Fruit fly (Drosophila melanogaster) whole organism, embryonic: ENCODE results near the gene Atg12.
A peak's percentile ranks its signal among the peaks of the same experiment; 100 is the strongest.

Source experiments
- Antp ChIP-seq: fragments of 200-800 bp; sonication (Bioruptor generic); optimal IDR thresholded peaks from 3 replicates; lab custom pipeline; 2016; ENCODE audit warnings: missing biosample characterization, missing genetic modification characterization
- C15 ChIP-seq: fragments of 200-800 bp; sonication (Bioruptor generic); IDR thresholded peaks from 3 replicates; pipeline ENCODE4 v1.3.6; 2022; ENCODE audit warnings: missing biosample characterization, missing genetic modification characterization
- CG10321 ChIP-seq: fragments of 200-800 bp; sonication (Bioruptor generic); IDR thresholded peaks from 2 replicates; pipeline ENCODE4 v1.3.6; 2022; ENCODE audit warnings: missing biosample characterization, missing genetic modification characterization
- CG11085 ChIP-seq: fragments of 200-800 bp; sonication (Bioruptor generic); IDR thresholded peaks from 2 replicates; pipeline ENCODE4 v1.3.6; 2022; ENCODE audit warnings: missing biosample characterization, missing genetic modification characterization
- CG11398 ChIP-seq: fragments of 200-800 bp; sonication (Bioruptor generic); optimal IDR thresholded peaks from 2 replicates; lab custom pipeline; 2016; ENCODE audit warnings: missing biosample characterization, missing genetic modification characterization
- CG11504 ChIP-seq: fragments of 200-800 bp; sonication (Bioruptor generic); optimal IDR thresholded peaks from 3 replicates; lab custom pipeline; 2019; ENCODE audit warnings: missing biosample characterization, mild to moderate bottlenecking, missing genetic modification characterization, moderate library complexity
- CG11695 ChIP-seq: fragments of 200-800 bp; sonication (Bioruptor generic); IDR thresholded peaks from 3 replicates; pipeline ENCODE4 v1.3.6; 2022; ENCODE audit warnings: missing biosample characterization, missing genetic modification characterization
- CG12299 ChIP-seq: fragments of 200-800 bp; sonication (Bioruptor generic); optimal IDR thresholded peaks from 2 replicates; lab custom pipeline; 2018; ENCODE audit warnings: missing biosample characterization, mild to moderate bottlenecking, missing genetic modification characterization
- CG13296 ChIP-seq: fragments of 200-800 bp; sonication (Bioruptor generic); optimal IDR thresholded peaks from 3 replicates; lab custom pipeline; 2018; ENCODE audit warnings: missing biosample characterization, mild to moderate bottlenecking, missing genetic modification characterization
- CG14441 ChIP-seq: fragments of 200-800 bp; sonication (Bioruptor generic); IDR thresholded peaks from 2 replicates; pipeline ENCODE4 v1.3.6; 2022; ENCODE audit warnings: missing biosample characterization, missing genetic modification characterization
- CG14667 ChIP-seq: fragments of 200-800 bp; sonication (Bioruptor generic); IDR thresholded peaks from 2 replicates; pipeline ENCODE4 v1.3.6; 2022; ENCODE audit warnings: missing biosample characterization, missing genetic modification characterization
- CG16779 ChIP-seq: fragments of 200-800 bp; sonication (Bioruptor generic); IDR thresholded peaks from 2 replicates; pipeline ENCODE4 v1.3.6; 2022; ENCODE audit warnings: missing biosample characterization, missing genetic modification characterization
- CG16863 ChIP-seq: fragments of 200-800 bp; sonication (Bioruptor generic); optimal IDR thresholded peaks from 3 replicates; lab custom pipeline; 2016; ENCODE audit warnings: missing biosample characterization, missing genetic modification characterization
- CG1792 ChIP-seq: fragments of 200-800 bp; sonication (Bioruptor generic); optimal IDR thresholded peaks from 2 replicates; lab custom pipeline; 2016; ENCODE audit warnings: missing biosample characterization, missing genetic modification characterization
- CG18476 ChIP-seq: fragments of 200-800 bp; sonication (Bioruptor generic); optimal IDR thresholded peaks from 2 replicates; lab custom pipeline; 2016; ENCODE audit warnings: missing biosample characterization, mild to moderate bottlenecking, missing genetic modification characterization
- CG30431 ChIP-seq: fragments of 200-800 bp; sonication (Bioruptor generic); optimal IDR thresholded peaks from 2 replicates; lab custom pipeline; 2017; ENCODE audit warnings: missing biosample characterization, missing genetic modification characterization
- CG4617 ChIP-seq: fragments of 200-800 bp; sonication (Bioruptor generic); optimal IDR thresholded peaks from 3 replicates; lab custom pipeline; 2016; ENCODE audit warnings: missing biosample characterization, missing genetic modification characterization, borderline replicate concordance
- CG5953 ChIP-seq: fragments of 200-800 bp; sonication (Bioruptor generic); IDR thresholded peaks from 2 replicates; pipeline ENCODE4 v1.3.6; 2022; ENCODE audit warnings: missing biosample characterization, missing genetic modification characterization
- CG6854 ChIP-seq: fragments of 200-800 bp; sonication (Bioruptor generic); optimal IDR thresholded peaks from 3 replicates; lab custom pipeline; 2017; ENCODE audit warnings: missing biosample characterization, mild to moderate bottlenecking, missing genetic modification characterization
- CG7271 ChIP-seq: fragments of 200-800 bp; sonication (Bioruptor generic); optimal IDR thresholded peaks from 2 replicates; lab custom pipeline; 2018; ENCODE audit warnings: missing biosample characterization, mild to moderate bottlenecking, missing genetic modification characterization, moderate library complexity
- CG7928 ChIP-seq: fragments of 200-800 bp; sonication (Bioruptor generic); optimal IDR thresholded peaks from 2 replicates; lab custom pipeline; 2017; ENCODE audit warnings: missing biosample characterization, mild to moderate bottlenecking, missing genetic modification characterization
- CG8089 ChIP-seq: fragments of 200-800 bp; sonication (Bioruptor generic); optimal IDR thresholded peaks from 3 replicates; lab custom pipeline; 2016; ENCODE audit warnings: missing biosample characterization, missing genetic modification characterization
- CG8765 ChIP-seq: fragments of 200-800 bp; sonication (Bioruptor generic); IDR thresholded peaks from 2 replicates; pipeline ENCODE4 v1.3.6; 2022; ENCODE audit warnings: missing biosample characterization, missing genetic modification characterization
- CG9437 ChIP-seq: fragments of 200-800 bp; sonication (Bioruptor generic); optimal IDR thresholded peaks from 2 replicates; lab custom pipeline; 2018; ENCODE audit warnings: missing biosample characterization, mild to moderate bottlenecking, missing genetic modification characterization
- Camta ChIP-seq: fragments of 200-800 bp; sonication (Bioruptor generic); optimal IDR thresholded peaks from 2 replicates; lab custom pipeline; 2016; ENCODE audit warnings: missing biosample characterization, missing genetic modification characterization
- Dbx ChIP-seq: fragments of 200-800 bp; sonication (Bioruptor generic); IDR thresholded peaks from 3 replicates; pipeline ENCODE4 v1.3.6; 2022; ENCODE audit warnings: missing biosample characterization, missing genetic modification characterization
- GATAe ChIP-seq: fragments of 200-800 bp; sonication (Bioruptor generic); conservative IDR thresholded peaks from 2 replicates; pipeline ENCODE4 v1.3.6; 2022; ENCODE audit warnings: missing biosample characterization, missing genetic modification characterization
- Lpt ChIP-seq: fragments of >200 bp; optimal IDR thresholded peaks from 2 replicates; lab custom pipeline; 2018; ENCODE audit warnings: missing biosample characterization, missing genetic modification characterization
- Mad ChIP-seq: fragments of 200-800 bp; sonication (Bioruptor generic); optimal IDR thresholded peaks from 2 replicates; lab custom pipeline; 2016; ENCODE audit warnings: missing biosample characterization, missing genetic modification characterization
- Mes4 ChIP-seq: fragments of 200-800 bp; sonication (Bioruptor generic); optimal IDR thresholded peaks from 2 replicates; lab custom pipeline; 2016; ENCODE audit warnings: missing biosample characterization, missing genetic modification characterization
- PHDP ChIP-seq: fragments of 200-800 bp; sonication (Bioruptor generic); optimal IDR thresholded peaks from 3 replicates; lab custom pipeline; 2018; ENCODE audit warnings: missing biosample characterization, mild to moderate bottlenecking, missing genetic modification characterization, moderate library complexity
- Ravus ChIP-seq: fragments of 200-800 bp; sonication (Bioruptor generic); IDR thresholded peaks from 2 replicates; pipeline ENCODE4 v1.3.6; 2022; ENCODE audit warnings: missing biosample characterization, missing genetic modification characterization
- Rfx ChIP-seq: fragments of 200-800 bp; sonication (Bioruptor generic); IDR thresholded peaks from 2 replicates; pipeline ENCODE4 v1.3.6; 2022; ENCODE audit warnings: missing biosample characterization, missing genetic modification characterization
- Six4 ChIP-seq: fragments of 200-800 bp; sonication (Bioruptor generic); optimal IDR thresholded peaks from 2 replicates; lab custom pipeline; 2016; ENCODE audit warnings: missing biosample characterization, missing genetic modification characterization
- ab ChIP-seq: fragments of 200-800 bp; sonication (Bioruptor generic); optimal IDR thresholded peaks from 2 replicates; lab custom pipeline; 2016; ENCODE audit warnings: missing biosample characterization, missing genetic modification characterization
- chn ChIP-seq: fragments of 200-800 bp; sonication (Bioruptor generic); optimal IDR thresholded peaks from 2 replicates; lab custom pipeline; 2016; ENCODE audit warnings: missing biosample characterization, missing genetic modification characterization
- croc ChIP-seq: fragments of 200-800 bp; sonication (Bioruptor generic); conservative IDR thresholded peaks from 3 replicates; pipeline ENCODE4 v1.3.6; 2022; ENCODE audit warnings: missing biosample characterization, missing genetic modification characterization
- da ChIP-seq: fragments of 200-800 bp; sonication (Bioruptor generic); optimal IDR thresholded peaks from 2 replicates; lab custom pipeline; 2016; ENCODE audit warnings: missing biosample characterization, missing genetic modification characterization
- danr ChIP-seq: fragments of 200-800 bp; sonication (Bioruptor generic); IDR thresholded peaks from 2 replicates; pipeline ENCODE4 v1.3.6; 2022; ENCODE audit warnings: missing biosample characterization, missing genetic modification characterization
- dpn ChIP-seq, 2 experiments: fragments of 200-800 bp; sonication (Bioruptor generic); optimal IDR thresholded peaks; 3 replicates each; lab custom pipeline; 2016; ENCODE audit warnings: missing biosample characterization in 2 of 2, missing genetic modification characterization in 2 of 2
- exex ChIP-seq: fragments of 200-800 bp; sonication (Bioruptor generic); optimal IDR thresholded peaks from 4 replicates; lab custom pipeline; 2018; ENCODE audit warnings: missing biosample characterization, mild to moderate bottlenecking, missing genetic modification characterization, moderate library complexity
- eyg ChIP-seq: fragments of 200-800 bp; sonication (Bioruptor generic); optimal IDR thresholded peaks from 3 replicates; lab custom pipeline; 2016; ENCODE audit warnings: missing biosample characterization, missing genetic modification characterization
- jing ChIP-seq: fragments of 200-800 bp; sonication (Bioruptor generic); optimal IDR thresholded peaks from 2 replicates; lab custom pipeline; 2018; ENCODE audit warnings: missing biosample characterization, mild to moderate bottlenecking, missing genetic modification characterization
- kni ChIP-seq: fragments of 200-800 bp; sonication (Bioruptor generic); optimal IDR thresholded peaks from 3 replicates; lab custom pipeline; 2017; ENCODE audit warnings: mild to moderate bottlenecking, missing biosample characterization, missing genetic modification reagents, missing genetic modification characterization
- lola ChIP-seq, 3 experiments: fragments of >200 bp in 2 of 3; fragments of 200-800 bp in 1 of 3; sonication (Bioruptor generic) in 1 of 3; optimal IDR thresholded peaks; 2 replicates each; lab custom pipeline; 2017 to 2019; ENCODE audit warnings: missing biosample characterization in 3 of 3, missing genetic modification characterization in 3 of 3, mild to moderate bottlenecking in 1 of 3, moderate library complexity in 1 of 3
- nerfin-2 ChIP-seq: fragments of 200-800 bp; sonication (Bioruptor generic); IDR thresholded peaks from 2 replicates; pipeline ENCODE4 v1.3.6; 2022; ENCODE audit warnings: missing biosample characterization, missing genetic modification characterization; ENCODE audit not compliant: partially characterized antibody
- rib ChIP-seq: fragments of 200-800 bp; sonication (Bioruptor generic); IDR thresholded peaks from 2 replicates; pipeline ENCODE4 v1.3.6; 2022; ENCODE audit warnings: missing biosample characterization, missing genetic modification characterization
- sna ChIP-seq: fragments of 200-800 bp; sonication (Bioruptor generic); IDR thresholded peaks from 2 replicates; pipeline ENCODE4 v1.3.6; 2022; ENCODE audit warnings: missing biosample characterization, missing genetic modification characterization; ENCODE audit not compliant: partially characterized antibody
- twi ChIP-seq: fragments of 200-800 bp; optimal IDR thresholded peaks from 2 replicates; lab custom pipeline; 2019; ENCODE audit warnings: missing biosample characterization, mild to moderate bottlenecking, missing genetic modification characterization, moderate library complexity
- vfl ChIP-seq: fragments of 200-800 bp; sonication (Bioruptor generic); optimal IDR thresholded peaks from 2 replicates; lab custom pipeline; 2016; ENCODE audit warnings: missing biosample characterization, missing genetic modification characterization
- zen2 ChIP-seq: fragments of 200-800 bp; sonication (Bioruptor generic); IDR thresholded peaks from 3 replicates; pipeline ENCODE4 v1.3.6; 2022; ENCODE audit warnings: missing biosample characterization, missing genetic modification characterization; ENCODE audit not compliant: partially characterized antibody

Atg12 gene

dm6 chr3L:12136630-12137029, at the start of gene Atg12, which contains the start of gene CG5645 (continued):
- peak; percentile 38; the same call in 1 of the 3 replicates for TF ChIP-seq zen2 (GFP tag; lab: Robert Waterston, UW)
- TF ChIP-seq CG6854 (GFP tag; lab: Kevin White, UChicago) = no peak
- no peak for TF ChIP-seq CG11398 (GFP tag; lab: Kevin White, UChicago)
- no peak for TF ChIP-seq jing (GFP tag; lab: Kevin White, UChicago)
- TF ChIP-seq GATAe (GFP tag; lab: Robert Waterston, UW) = 0 out of 2 replicates have a peak, but pooled peaks have one; percentile 28
- no peak for TF ChIP-seq twi (tag; lab: Kevin White, UChicago)
- TF ChIP-seq ab (GFP tag; lab: Kevin White, UChicago) = no peak
- TF ChIP-seq CG14441 (GFP tag; lab: Robert Waterston, UW) = peak; percentile 51; the same call in 1 of the 2 replicates
- no peak for TF ChIP-seq da (GFP tag; lab: Kevin White, UChicago)
- TF ChIP-seq CG9437 (GFP tag; lab: Kevin White, UChicago) = no peak
- no peak for TF ChIP-seq CG10321 (GFP tag; lab: Robert Waterston, UW)
- no peak for TF ChIP-seq kni (GFP tag; lab: Kevin White, UChicago)
- peak; percentile 60 for TF ChIP-seq CG12299 (tag; lab: Kevin White, UChicago)
- no peak for TF ChIP-seq CG30431
- 0 out of 2 replicates have a peak, but pooled peaks have one; percentile 2 for TF ChIP-seq Ravus (GFP tag; lab: Robert Waterston, UW)
- peak; percentile 63 for TF ChIP-seq exex (tag; lab: Kevin White, UChicago)
- peak; percentile 54 for TF ChIP-seq PHDP (tag; lab: Kevin White, UChicago)
- peak; percentile 41; the same call in 1 of the 3 replicates for TF ChIP-seq CG11695
- TF ChIP-seq CG7928 (GFP tag; lab: Kevin White, UChicago) = no peak
- peak; percentile 40 for TF ChIP-seq CG14667 (GFP tag; lab: Robert Waterston, UW)
- peak; percentile 68 for TF ChIP-seq Six4 (GFP tag; lab: Kevin White, UChicago)
- TF ChIP-seq CG8089 (GFP tag; lab: Kevin White, UChicago) = no peak
- TF ChIP-seq CG16863 (GFP tag; lab: Kevin White, UChicago) = no peak
- TF ChIP-seq CG5953 (GFP tag; lab: Robert Waterston, UW) = no peak
- TF ChIP-seq CG7271 = no peak
- peak; percentile 16 for TF ChIP-seq vfl (GFP tag; lab: Kevin White, UChicago)
- TF ChIP-seq CG11085 (GFP tag; lab: Robert Waterston, UW) = no peak
- TF ChIP-seq chn (GFP tag; lab: Kevin White, UChicago) = no peak
- peak; percentile 61 for TF ChIP-seq CG18476 (GFP tag; lab: Kevin White, UChicago)
- no peak for TF ChIP-seq Camta (GFP tag; lab: Kevin White, UChicago)
- no peak for TF ChIP-seq Antp (GFP tag; lab: Kevin White, UChicago)
- TF ChIP-seq danr (GFP tag; lab: Robert Waterston, UW) = no peak
- no peak for TF ChIP-seq croc (GFP tag; lab: Robert Waterston, UW)
- TF ChIP-seq Mad = no peak
- TF ChIP-seq CG1792 (GFP tag; lab: Kevin White, UChicago) = no peak
- peak; percentile 3 to 65 for TF ChIP-seq dpn (GFP tag; optimal IDR thresholded peaks at IDR 0.05; lab: Kevin White, UChicago)
- peak in 1 of 3 experiments; percentile 43 for TF ChIP-seq lola (GFP tag; optimal IDR thresholded peaks at IDR 0.05; lab: Kevin White, UChicago)
- TF ChIP-seq Rfx (GFP tag; lab: Robert Waterston, UW) = peak; percentile 69; the same call in 1 of the 2 replicates
- peak; percentile 73; the same call in 2 of the 3 replicates for TF ChIP-seq Dbx (GFP tag; lab: Robert Waterston, UW)
- no peak for TF ChIP-seq CG8765 (GFP tag; lab: Robert Waterston, UW)
- no peak for TF ChIP-seq Mes4 (GFP tag; lab: Kevin White, UChicago)
- TF ChIP-seq rib (GFP tag; lab: Robert Waterston, UW) = no peak
- no peak for TF ChIP-seq eyg (GFP tag; lab: Kevin White, UChicago)
- TF ChIP-seq Lpt (GFP tag; lab: Kevin White, UChicago) = no peak
- TF ChIP-seq CG13296 (GFP tag; lab: Kevin White, UChicago) = peak; percentile 84
- TF ChIP-seq CG16779 (GFP tag; lab: Robert Waterston, UW) = no peak
- TF ChIP-seq C15 (GFP tag; lab: Robert Waterston, UW) = no peak
- peak; percentile 34 for TF ChIP-seq CG11504 (tag; lab: Kevin White, UChicago)
- TF ChIP-seq sna (GFP tag; lab: Robert Waterston, UW) = peak; percentile 93
- peak; percentile 81 for TF ChIP-seq CG4617
- TF ChIP-seq nerfin-2 (GFP tag; lab: Robert Waterston, UW) = peak; percentile 56; the same call in 1 of the 2 replicates
